Worm (Caenorhabditis elegans) whole organism, midembryonic: ENCODE measurements around the gene Y55F3BR.11.
A peak's percentile ranks its signal among the peaks of the same experiment; 100 is the strongest.

Experiments used
- T22C8.4 ChIP-seq: fragments of 200-800 bp; sonication (Bioruptor generic); IDR thresholded peaks from 2 replicates; pipeline ENCODE4 v1.3.6; 2022; ENCODE audit warnings: missing genetic modification characterization, missing compliant biosample characterization
- cog-1 ChIP-seq: sonication (generic microtip); optimal IDR thresholded peaks from 2 replicates; lab custom pipeline; 2016; ENCODE audit warnings: missing genetic modification characterization, missing compliant biosample characterization
- flt-1 ChIP-seq: fragments of 200-800 bp; sonication (Bioruptor generic); IDR thresholded peaks from 2 replicates; pipeline ENCODE4 v1.3.6; 2022; ENCODE audit warnings: missing genetic modification characterization, missing compliant biosample characterization
- klf-2 ChIP-seq: fragments of 200-800 bp; sonication (Bioruptor generic); conservative IDR thresholded peaks from 2 replicates; pipeline ENCODE4 v1.3.6; 2022; ENCODE audit warnings: missing genetic modification reagents, missing genetic modification characterization, missing compliant biosample characterization
- med-1 ChIP-seq: sonication (generic microtip); optimal IDR thresholded peaks from 2 replicates; lab custom pipeline; 2017; ENCODE audit warnings: missing genetic modification characterization, mild to moderate bottlenecking, missing compliant biosample characterization, antibody characterized with exemption, missing genetic modification reagents; ENCODE audit not compliant: insufficient read depth
- ref-1 ChIP-seq: fragments of 200-800 bp; sonication (Bioruptor generic); conservative IDR thresholded peaks from 2 replicates; pipeline ENCODE4 v1.3.6; 2022; ENCODE audit warnings: missing genetic modification reagents, missing genetic modification characterization, missing compliant biosample characterization
- tab-1 ChIP-seq: fragments of 200-800 bp; sonication (Bioruptor generic); IDR thresholded peaks from 2 replicates; pipeline ENCODE4 v1.3.6; 2022; ENCODE audit warnings: missing genetic modification characterization, missing compliant biosample characterization
- ztf-23 ChIP-seq: fragments of 200-800 bp; sonication (Bioruptor generic); IDR thresholded peaks from 2 replicates; pipeline ENCODE4 v1.3.6; 2022; ENCODE audit warnings: missing genetic modification reagents, missing genetic modification characterization, missing compliant biosample characterization
- ztf-29 ChIP-seq: fragments of 200-800 bp; sonication (Bioruptor generic); IDR thresholded peaks from 2 replicates; pipeline ENCODE4 v1.3.6; 2022; ENCODE audit warnings: missing genetic modification reagents, missing genetic modification characterization, missing compliant biosample characterization

Gene Y55F3BR.11

DNA sequence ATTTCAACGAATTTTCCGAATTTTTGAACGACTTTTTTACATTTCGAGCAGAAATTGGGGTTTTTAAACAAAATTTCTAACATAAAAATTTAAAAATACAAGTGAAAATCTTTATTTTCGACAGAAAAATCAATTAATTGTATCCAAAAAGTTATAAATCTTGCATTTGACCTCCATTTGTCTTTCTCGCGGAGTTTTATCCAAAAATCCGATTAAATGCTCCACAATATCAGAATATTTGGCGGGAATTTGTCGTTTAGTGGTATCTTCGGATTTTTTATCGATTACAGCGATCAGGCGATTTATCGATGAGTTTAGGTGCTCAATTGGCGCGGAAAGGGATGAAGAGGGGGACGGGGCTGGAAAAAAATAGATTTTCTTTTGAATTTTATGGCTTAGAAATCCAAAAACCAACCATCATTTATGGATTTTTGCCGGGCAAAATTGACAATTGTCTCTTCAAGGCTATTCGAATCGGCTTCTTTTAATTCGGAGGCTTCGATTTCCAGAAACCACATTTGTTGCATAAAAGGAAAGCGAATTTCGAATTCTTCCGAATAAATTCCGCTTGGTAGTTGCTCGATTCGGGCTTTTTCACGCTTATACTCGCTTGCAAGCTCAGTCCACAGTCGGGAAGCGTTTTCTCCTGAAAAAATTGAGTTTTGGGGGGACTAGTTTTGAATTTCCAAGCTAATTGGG is 24.6 kb upstream of the Y55F3BR.11 start:
- TF ChIP-seq ztf-29 (GFP tag; lab: Robert Waterston, UW) (no peak), T22C8.4 (GFP tag; lab: Robert Waterston, UW) (no peak), flt-1 (no peak), tab-1 (GFP tag; lab: Robert Waterston, UW) (no peak), med-1 (no peak), klf-2 (GFP tag; lab: Robert Waterston, UW) (no peak), cog-1 (tag; lab: Kevin White, UChicago) (no peak), ztf-23 (GFP tag; lab: Robert Waterston, UW) (no peak), ref-1 (GFP tag; lab: Robert Waterston, UW) (no peak)

DNA sequence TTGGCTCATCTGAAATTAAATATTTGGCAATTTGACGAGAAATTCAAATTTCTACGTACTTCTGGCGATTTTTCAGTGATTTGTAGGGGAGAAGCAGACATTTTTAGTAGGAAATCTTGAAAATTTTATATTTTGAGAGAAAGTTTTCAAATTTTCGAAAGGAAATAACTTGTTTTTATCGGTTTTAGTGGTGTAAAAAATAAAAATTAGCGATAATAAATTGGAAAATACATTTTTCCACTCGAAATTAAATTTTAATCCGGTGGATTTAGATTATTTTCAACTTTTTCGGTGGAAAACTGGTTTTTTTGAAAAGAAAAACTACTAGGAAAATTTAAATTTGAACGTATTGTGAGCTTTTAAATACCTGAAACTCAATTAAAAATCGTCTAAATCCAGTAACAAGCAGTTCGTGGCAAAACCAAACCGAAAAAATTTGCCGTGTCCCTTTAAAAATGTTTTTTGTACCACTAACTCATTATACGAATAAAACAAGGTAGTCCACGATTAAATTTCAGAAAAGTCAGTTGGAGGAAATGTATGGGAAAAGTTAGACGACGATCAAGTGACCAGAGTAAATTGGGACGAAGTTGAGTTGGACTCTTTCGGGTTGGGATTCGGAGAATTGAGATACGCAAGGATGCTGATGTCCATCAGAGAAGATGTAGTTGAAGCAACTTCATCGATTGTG is 23.1 kb upstream of the Y55F3BR.11 start, which contains the start of the genes madf-1 and Y55F3BR.10:
Gene madf-1, minus strand, starts transcription at position 101 of the 691 bp plus-strand sequence.
Gene Y55F3BR.10, plus strand, starts transcription at position 641 of the 691 bp plus-strand sequence.
- TF ChIP-seq ref-1 (GFP tag; lab: Robert Waterston, UW) (no peak), cog-1 (tag; lab: Kevin White, UChicago) (no peak), T22C8.4 (GFP tag; lab: Robert Waterston, UW) (no peak), ztf-23 (GFP tag; lab: Robert Waterston, UW) (no peak), klf-2 (GFP tag; lab: Robert Waterston, UW) (no peak), flt-1 (no peak), med-1 (no peak), ztf-29 (GFP tag; lab: Robert Waterston, UW) (no peak), tab-1 (GFP tag; lab: Robert Waterston, UW) (no peak)

DNA sequence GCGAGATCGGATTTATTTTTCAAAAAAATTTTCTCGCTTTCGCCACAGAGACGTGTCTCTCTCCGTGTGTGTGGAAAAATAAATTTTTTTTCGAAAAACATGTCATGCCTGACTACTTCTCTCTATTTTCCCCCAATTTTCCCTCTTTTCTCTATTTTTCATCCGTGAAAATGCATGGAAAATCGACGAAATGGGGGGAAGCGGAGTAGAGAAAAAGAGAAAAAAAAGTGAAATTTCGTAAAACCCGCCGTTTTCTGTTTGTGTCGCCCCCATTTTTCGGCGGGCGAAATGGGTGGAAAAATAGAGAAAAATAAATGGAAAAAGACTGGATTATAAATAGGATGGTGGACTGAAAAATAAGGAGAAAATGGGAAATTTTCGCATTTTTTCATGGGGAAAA is 21.5 kb upstream of the Y55F3BR.11 start:
- TF ChIP-seq ztf-29 (GFP tag; lab: Robert Waterston, UW) (no peak), T22C8.4 (GFP tag; lab: Robert Waterston, UW) (no peak), ref-1 (GFP tag; lab: Robert Waterston, UW) (no peak), flt-1 (no peak), cog-1 (tag; lab: Kevin White, UChicago) (no peak), ztf-23 (GFP tag; lab: Robert Waterston, UW) (no peak), tab-1 (GFP tag; lab: Robert Waterston, UW) (no peak), klf-2 (GFP tag; lab: Robert Waterston, UW) (no peak), med-1 (no peak)

DNA sequence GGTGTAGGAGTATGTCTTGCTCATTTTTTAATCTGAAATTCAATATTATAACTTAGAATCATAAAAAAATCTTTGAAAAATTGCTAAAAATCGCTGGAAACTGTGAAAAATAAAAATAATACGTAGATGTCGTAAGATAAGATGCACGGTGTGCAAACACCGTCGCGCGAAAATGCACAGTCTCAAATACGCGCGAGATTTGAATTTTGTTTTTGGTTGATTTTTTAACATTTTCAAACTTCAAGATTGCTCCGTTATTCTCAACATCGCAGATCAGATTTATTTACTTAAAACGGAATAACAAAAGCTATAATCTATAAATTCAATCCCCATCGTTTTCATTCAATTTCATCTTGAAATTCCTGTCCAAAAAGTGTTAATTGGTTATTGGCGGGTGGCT is 12.9 kb upstream of the Y55F3BR.11 start, which contains the start of gene Y55F3BR.6:
Gene Y55F3BR.6, minus strand, starts transcription at position 32 of the 400 bp plus-strand sequence.
- TF ChIP-seq ztf-29 (GFP tag; lab: Robert Waterston, UW) (no peak), ztf-23 (GFP tag; lab: Robert Waterston, UW) (no peak), tab-1 (GFP tag; lab: Robert Waterston, UW) (no peak), ref-1 (GFP tag; lab: Robert Waterston, UW) (no peak), med-1 (no peak), cog-1 (tag; lab: Kevin White, UChicago) (no peak), T22C8.4 (GFP tag; lab: Robert Waterston, UW) (no peak), klf-2 (GFP tag; lab: Robert Waterston, UW) (no peak), flt-1 (no peak)

DNA sequence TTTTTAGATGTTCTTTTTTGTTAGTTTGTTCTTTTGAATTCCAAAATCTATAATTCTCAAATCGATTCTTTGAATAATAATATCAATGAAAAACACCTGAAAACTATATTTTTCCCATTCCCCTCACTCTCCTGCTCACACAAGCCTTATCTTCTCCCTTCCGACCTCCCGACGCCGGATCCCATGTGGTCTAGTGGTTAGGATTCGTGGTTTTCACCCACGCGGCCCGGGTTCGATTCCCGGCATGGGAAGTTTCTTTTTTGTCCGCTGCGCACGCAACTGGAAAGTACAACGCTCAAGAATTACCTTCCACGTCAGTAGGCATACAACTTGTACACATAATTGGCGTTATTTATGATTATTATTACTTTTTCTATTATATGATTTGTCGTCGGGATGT is 12.4 kb upstream of the Y55F3BR.11 start:
- TF ChIP-seq ztf-29 (GFP tag; lab: Robert Waterston, UW) (peak; percentile 25; the same call in 1 of the 2 replicates), ref-1 (GFP tag; lab: Robert Waterston, UW) (peak; percentile 35; the same call in 1 of the 2 replicates), ztf-23 (GFP tag; lab: Robert Waterston, UW) (peak; percentile 69), cog-1 (tag; lab: Kevin White, UChicago) (no peak), flt-1 (peak; percentile 83), klf-2 (GFP tag; lab: Robert Waterston, UW) (0 out of 2 replicates have a peak, but pooled peaks have one; percentile 56), T22C8.4 (GFP tag; lab: Robert Waterston, UW) (0 out of 2 replicates have a peak, but pooled peaks have one; percentile 54), med-1 (no peak), tab-1 (GFP tag; lab: Robert Waterston, UW) (peak; percentile 76)

DNA sequence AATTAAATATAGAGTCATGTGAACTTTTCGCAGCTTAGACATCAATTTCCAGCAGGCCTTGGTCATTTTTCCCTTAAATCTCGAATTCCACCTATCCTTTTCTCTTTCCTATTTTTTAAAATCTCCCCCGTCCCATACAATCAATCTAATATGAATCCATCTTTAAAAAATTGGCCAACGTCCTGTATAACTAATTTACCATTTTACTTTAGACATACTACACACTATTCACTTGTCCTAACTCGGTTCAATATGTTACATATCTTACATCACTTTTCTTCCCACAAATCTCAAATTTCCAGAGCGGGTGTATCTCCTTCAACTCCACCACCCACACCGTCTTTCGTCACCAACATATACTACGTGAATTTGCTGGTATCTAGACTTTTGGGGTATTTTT is 9.8 kb upstream of the Y55F3BR.11 start, which contains the start of gene lgc-33:
Gene lgc-33, plus strand, starts transcription at position 301 of the 400 bp plus-strand sequence.
- TF ChIP-seq cog-1 (tag; lab: Kevin White, UChicago) (no peak), med-1 (no peak), flt-1 (no peak), ztf-29 (GFP tag; lab: Robert Waterston, UW) (no peak), ref-1 (GFP tag; lab: Robert Waterston, UW) (no peak), klf-2 (GFP tag; lab: Robert Waterston, UW) (no peak), tab-1 (GFP tag; lab: Robert Waterston, UW) (no peak), T22C8.4 (GFP tag; lab: Robert Waterston, UW) (no peak), ztf-23 (GFP tag; lab: Robert Waterston, UW) (no peak)

DNA sequence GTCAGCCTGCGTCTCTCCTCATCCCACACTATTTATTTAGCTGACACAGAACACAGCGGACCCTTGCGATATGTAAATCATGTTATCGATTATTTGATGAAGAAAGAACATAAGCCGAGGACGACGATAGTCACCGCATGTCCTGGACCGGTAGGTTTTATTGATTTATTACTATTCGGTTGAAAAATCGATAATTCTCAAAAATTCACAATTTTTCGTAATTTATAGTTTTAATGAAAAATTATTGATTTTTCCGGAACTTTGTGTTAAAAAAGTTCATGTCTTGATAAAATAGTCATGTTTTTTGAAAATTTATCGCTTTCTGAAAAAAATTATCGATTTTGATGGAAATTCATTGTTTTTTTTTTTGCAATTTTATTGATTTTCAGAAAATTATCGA is 6.8 kb upstream of the Y55F3BR.11 start:
- TF ChIP-seq med-1: no peak
- peak; percentile 42; the same call in 1 of the 2 replicates for TF ChIP-seq T22C8.4 (GFP tag; lab: Robert Waterston, UW)
- no peak for TF ChIP-seq ref-1 (GFP tag; lab: Robert Waterston, UW)
- no peak for TF ChIP-seq klf-2 (GFP tag; lab: Robert Waterston, UW)
- TF ChIP-seq flt-1: no peak
- no peak for TF ChIP-seq cog-1 (tag; lab: Kevin White, UChicago)

DNA sequence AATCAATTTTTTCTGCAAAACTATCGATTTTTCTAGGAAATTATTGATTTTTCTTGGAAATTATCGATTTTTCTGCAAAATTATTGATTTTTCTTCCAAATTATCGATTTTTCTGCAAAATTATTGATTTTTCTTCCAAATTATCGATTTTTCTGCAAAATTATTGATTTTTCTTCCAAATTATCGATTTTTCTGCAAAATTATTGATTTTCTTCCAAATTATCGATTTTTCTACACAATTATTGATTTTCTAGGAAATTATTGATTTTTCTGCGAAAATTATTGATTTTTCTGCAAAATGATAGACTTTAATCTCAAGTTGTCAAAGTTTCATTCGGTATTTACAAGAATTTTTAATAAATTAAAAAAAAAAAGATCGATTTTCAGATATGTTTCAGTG is 6.1 kb upstream of the Y55F3BR.11 start:
- peak; percentile 90 for TF ChIP-seq T22C8.4 (GFP tag; lab: Robert Waterston, UW)

DNA sequence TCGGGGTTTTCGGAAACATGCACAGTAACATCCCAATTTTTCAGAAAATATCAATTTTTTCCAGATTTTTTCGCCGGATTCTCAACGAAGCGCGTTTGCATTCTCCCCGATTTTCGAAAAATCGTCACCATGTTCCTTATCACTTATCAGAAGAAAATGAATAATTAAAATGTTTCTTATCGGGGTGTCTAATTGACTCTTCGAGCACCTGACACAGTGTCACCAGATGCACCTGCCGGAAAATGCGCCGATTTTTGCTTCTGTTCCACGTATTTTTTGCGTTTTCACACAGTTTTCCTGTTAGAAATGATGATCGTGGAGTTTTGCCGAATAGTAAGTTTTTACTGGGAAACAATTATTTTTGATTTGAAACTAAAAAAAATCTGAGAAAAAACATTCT is 464 bp downstream of the Y55F3BR.11 start:
- no peak for TF ChIP-seq flt-1
- TF ChIP-seq klf-2 (GFP tag; lab: Robert Waterston, UW): no peak
- no peak for TF ChIP-seq med-1
- no peak for TF ChIP-seq ztf-29 (GFP tag; lab: Robert Waterston, UW)
- no peak for TF ChIP-seq ztf-23 (GFP tag; lab: Robert Waterston, UW)
- no peak for TF ChIP-seq T22C8.4 (GFP tag; lab: Robert Waterston, UW)
- TF ChIP-seq tab-1 (GFP tag; lab: Robert Waterston, UW): no peak
- TF ChIP-seq cog-1 (tag; lab: Kevin White, UChicago): no peak
